Fruit fly (Drosophila melanogaster) whole organism, pupa: Measurements from ENCODE around the gene ball.

Experiments used
- CG10348 ChIP-seq: fragments of 200-800 bp; sonication (Bioruptor generic); IDR thresholded peaks from 2 replicates; pipeline ENCODE4 v1.3.6; 2022; ENCODE audit warnings: missing biosample characterization, missing genetic modification characterization
- CG12605 ChIP-seq: fragments of 200-800 bp; sonication (Bioruptor generic); IDR thresholded peaks from 2 replicates; pipeline ENCODE4 v1.3.6; 2022; ENCODE audit warnings: missing biosample characterization, missing genetic modification characterization
- CG14655 ChIP-seq: fragments of 200-800 bp; sonication (Bioruptor generic); optimal IDR thresholded peaks from 3 replicates; lab custom pipeline; 2017; ENCODE audit warnings: mild to moderate bottlenecking, missing biosample characterization, missing genetic modification reagents, missing genetic modification characterization
- CG15710 ChIP-seq: fragments of 200-800 bp; sonication (Bioruptor generic); optimal IDR thresholded peaks from 2 replicates; lab custom pipeline; 2018; ENCODE audit warnings: missing biosample characterization, mild to moderate bottlenecking, missing genetic modification characterization, moderate library complexity
- CG32121 ChIP-seq: fragments of 200-800 bp; sonication (Bioruptor generic); IDR thresholded peaks from 2 replicates; pipeline ENCODE4 v1.3.6; 2022; ENCODE audit warnings: missing biosample characterization, missing genetic modification characterization
- CG34367 ChIP-seq: fragments of 200-800 bp; sonication (Bioruptor generic); optimal IDR thresholded peaks from 2 replicates; lab custom pipeline; 2018; ENCODE audit warnings: missing biosample characterization, mild to moderate bottlenecking, missing genetic modification characterization
- CG8301 ChIP-seq: fragments of 200-800 bp; sonication (Bioruptor generic); optimal IDR thresholded peaks from 2 replicates; lab custom pipeline; 2018; ENCODE audit warnings: missing biosample characterization, mild to moderate bottlenecking, missing genetic modification characterization
- EcR ChIP-seq: fragments of 200-800 bp; sonication (Bioruptor generic); optimal IDR thresholded peaks from 3 replicates; lab custom pipeline; 2019; ENCODE audit warnings: missing biosample characterization, missing genetic modification characterization, mild to moderate bottlenecking, moderate library complexity, missing genetic modification reagents
- Pif1B ChIP-seq: fragments of 200-800 bp; sonication (Bioruptor generic); optimal IDR thresholded peaks from 3 replicates; lab custom pipeline; 2016; ENCODE audit warnings: missing biosample characterization, missing genetic modification characterization
- Snoo ChIP-seq: fragments of 200-800 bp; sonication (Bioruptor generic); optimal IDR thresholded peaks from 3 replicates; lab custom pipeline; 2017; ENCODE audit warnings: missing biosample characterization, mild to moderate bottlenecking, missing genetic modification characterization, inconsistent platforms
- fd96Ca ChIP-seq: fragments of 200-800 bp; sonication (Bioruptor generic); IDR thresholded peaks from 3 replicates; pipeline ENCODE4 v1.3.6; 2022; ENCODE audit warnings: missing biosample characterization, missing genetic modification characterization
- gl ChIP-seq: fragments of 200-800 bp; sonication (Bioruptor generic); optimal IDR thresholded peaks from 2 replicates; lab custom pipeline; 2018; ENCODE audit warnings: missing biosample characterization, mild to moderate bottlenecking, missing genetic modification characterization
- rn ChIP-seq: fragments of 200-800 bp; sonication (Bioruptor generic); IDR thresholded peaks from 2 replicates; pipeline ENCODE4 v1.3.6; 2022; ENCODE audit warnings: missing biosample characterization, missing genetic modification characterization

DNA sequence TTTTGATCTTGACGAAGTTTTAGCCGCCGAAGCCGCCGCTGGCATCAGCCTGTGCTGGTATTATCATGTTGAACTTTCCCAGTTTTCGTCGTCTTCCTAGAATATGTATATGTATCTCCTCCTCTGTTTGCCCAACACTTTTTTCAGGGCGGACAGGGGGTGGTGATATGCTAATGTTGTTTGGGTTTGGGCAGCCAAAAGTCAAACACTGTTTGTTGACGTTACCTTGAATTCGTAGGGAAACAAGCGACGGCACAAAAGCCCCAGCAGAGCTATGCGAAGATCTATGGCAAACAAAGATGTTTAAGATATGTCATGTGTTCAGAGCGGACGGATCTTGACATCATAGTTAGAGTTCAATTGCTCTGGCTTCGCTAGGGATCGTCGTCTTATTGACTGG is 42.1 kb upstream of the ball start:
- TF ChIP-seq CG8301 (tag; lab: Kevin White, UChicago) (no peak), CG32121 (GFP tag; lab: Robert Waterston, UW) (no peak), EcR (no peak), Pif1B (GFP tag; lab: Kevin White, UChicago) (no peak), CG12605 (no peak), gl (tag; lab: Kevin White, UChicago) (no peak), CG14655 (GFP tag; lab: Kevin White, UChicago) (no peak), rn (GFP tag; lab: Robert Waterston, UW) (no peak), Snoo (tag; lab: Kevin White, UChicago) (no peak), CG10348 (no peak), fd96Ca (GFP tag; lab: Robert Waterston, UW) (no peak), CG15710 (tag; lab: Kevin White, UChicago) (no peak), CG34367 (tag; lab: Kevin White, UChicago) (no peak)
